Worm (Caenorhabditis elegans) whole organism, late embryonic: Measurements from ENCODE around the gene F53B3.5.

Source experiments
- C08G9.2 ChIP-seq: sonication (generic microtip); optimal IDR thresholded peaks from 2 replicates; lab custom pipeline; 2016; ENCODE audit warnings: mild to moderate bottlenecking, missing genetic modification characterization, moderate library complexity, missing compliant biosample characterization
- C38D4.7 ChIP-seq: fragments of 200-800 bp; sonication (Bioruptor generic); optimal IDR thresholded peaks from 2 replicates; lab custom pipeline; 2018; ENCODE audit warnings: mild to moderate bottlenecking, missing genetic modification characterization, moderate library complexity, missing compliant biosample characterization
- F13H6.1 ChIP-seq: sonication (generic microtip); optimal IDR thresholded peaks from 2 replicates; lab custom pipeline; 2016; ENCODE audit warnings: missing genetic modification characterization, missing compliant biosample characterization
- K02D7.2 ChIP-seq: sonication (generic microtip); optimal IDR thresholded peaks from 2 replicates; lab custom pipeline; 2017; ENCODE audit warnings: mild to moderate bottlenecking, missing genetic modification characterization, missing compliant biosample characterization
- K09A11.1 ChIP-seq: sonication (generic microtip); optimal IDR thresholded peaks from 2 replicates; lab custom pipeline; 2017; ENCODE audit warnings: antibody characterized with exemption, mild to moderate bottlenecking, missing genetic modification characterization, missing compliant biosample characterization; ENCODE audit not compliant: insufficient read depth
- T23F11.4 ChIP-seq: fragments of 200-800 bp; sonication (Bioruptor generic); optimal IDR thresholded peaks from 2 replicates; lab custom pipeline; 2018; ENCODE audit warnings: mild to moderate bottlenecking, missing genetic modification characterization, missing compliant biosample characterization
- Y22D7AL.16 ChIP-seq: sonication (generic microtip); optimal IDR thresholded peaks from 2 replicates; lab custom pipeline; 2016; ENCODE audit warnings: missing genetic modification characterization, missing compliant biosample characterization
- ahr-1 ChIP-seq: sonication (generic microtip); optimal IDR thresholded peaks from 2 replicates; lab custom pipeline; 2016; ENCODE audit warnings: missing genetic modification characterization, missing compliant biosample characterization
- ama-1 ChIP-seq: fragments of 150-350 bp; optimal IDR thresholded peaks from 2 replicates; lab custom pipeline; 2014
- ceh-14 ChIP-seq: sonication (generic microtip); optimal IDR thresholded peaks from 2 replicates; lab custom pipeline; 2016; ENCODE audit warnings: missing genotype, missing genetic modification characterization, missing compliant biosample characterization
- ceh-18 ChIP-seq: sonication (generic microtip); optimal IDR thresholded peaks from 2 replicates; lab custom pipeline; 2016; ENCODE audit warnings: missing genetic modification characterization, missing compliant biosample characterization
- ceh-2 ChIP-seq: sonication (generic microtip); optimal IDR thresholded peaks from 2 replicates; lab custom pipeline; 2016; ENCODE audit warnings: missing genotype, missing genetic modification characterization, missing compliant biosample characterization
- ceh-22 ChIP-seq: sonication (generic microtip); optimal IDR thresholded peaks from 2 replicates; lab custom pipeline; 2017; ENCODE audit warnings: missing biosample characterization, missing genetic modification characterization
- ceh-24 ChIP-seq: sonication (generic microtip); optimal IDR thresholded peaks from 2 replicates; lab custom pipeline; 2016; ENCODE audit warnings: mild to moderate bottlenecking, missing genetic modification characterization, missing compliant biosample characterization
- ceh-30 ChIP-seq: fragments of 150-350 bp; optimal IDR thresholded peaks from 2 replicates; lab custom pipeline; 2014; ENCODE audit warnings: missing biosample characterization, missing genetic modification characterization
- ceh-31 ChIP-seq: sonication (generic microtip); optimal IDR thresholded peaks from 2 replicates; lab custom pipeline; 2016; ENCODE audit warnings: missing genetic modification characterization, missing compliant biosample characterization
- ceh-34 ChIP-seq: sonication (generic microtip); optimal IDR thresholded peaks from 2 replicates; lab custom pipeline; 2016; ENCODE audit warnings: mild to moderate bottlenecking, missing genetic modification characterization, missing compliant biosample characterization
- ceh-45 ChIP-seq: fragments of 200-800 bp; sonication (Bioruptor generic); IDR thresholded peaks from 2 replicates; pipeline ENCODE4 v1.3.6; 2022; ENCODE audit warnings: missing genetic modification reagents, missing genetic modification characterization, missing compliant biosample characterization
- ceh-48 ChIP-seq: sonication (generic microtip); optimal IDR thresholded peaks from 2 replicates; lab custom pipeline; 2016; ENCODE audit warnings: missing genetic modification characterization, inconsistent platforms, missing compliant biosample characterization
- ceh-6 ChIP-seq: fragments of 200-800 bp; sonication (Bioruptor generic); optimal IDR thresholded peaks from 2 replicates; lab custom pipeline; 2018; ENCODE audit warnings: mild to moderate bottlenecking, missing genetic modification characterization, missing compliant biosample characterization
- ceh-9 ChIP-seq: sonication (generic microtip); optimal IDR thresholded peaks from 2 replicates; lab custom pipeline; 2016; ENCODE audit warnings: mild to moderate bottlenecking, missing genetic modification characterization, inconsistent platforms, missing compliant biosample characterization
- dmd-4 ChIP-seq: sonication (generic microtip); optimal IDR thresholded peaks from 2 replicates; lab custom pipeline; 2016; ENCODE audit warnings: borderline replicate concordance, missing genetic modification characterization, missing compliant biosample characterization
- dve-1 ChIP-seq: sonication (generic microtip); optimal IDR thresholded peaks from 2 replicates; lab custom pipeline; 2017; ENCODE audit warnings: antibody characterized with exemption, mild to moderate bottlenecking, missing genetic modification characterization, missing compliant biosample characterization
- elt-2 ChIP-seq: sonication (generic microtip); optimal IDR thresholded peaks from 2 replicates; lab custom pipeline; 2016; ENCODE audit warnings: missing genetic modification reagents, missing genetic modification characterization, missing compliant biosample characterization
- elt-4 ChIP-seq: sonication (generic microtip); optimal IDR thresholded peaks from 2 replicates; lab custom pipeline; 2016; ENCODE audit warnings: missing genetic modification characterization, missing compliant biosample characterization
- fax-1 ChIP-seq: sonication (generic microtip); optimal IDR thresholded peaks from 2 replicates; lab custom pipeline; 2016; ENCODE audit warnings: missing genotype, missing genetic modification characterization, missing compliant biosample characterization
- fkh-10 ChIP-seq: fragments of 150-350 bp; optimal IDR thresholded peaks from 2 replicates; lab custom pipeline; 2014; ENCODE audit warnings: missing biosample characterization, missing genetic modification reagents, missing genetic modification characterization
- fkh-6 ChIP-seq: sonication (generic microtip); optimal IDR thresholded peaks from 2 replicates; lab custom pipeline; 2016; ENCODE audit warnings: missing genetic modification characterization, missing compliant biosample characterization
- gmeb-2 ChIP-seq: sonication (generic microtip); optimal IDR thresholded peaks from 2 replicates; lab custom pipeline; 2016; ENCODE audit warnings: missing genetic modification characterization, inconsistent platforms, missing compliant biosample characterization
- hlh-13 ChIP-seq: fragments of 200-800 bp; sonication (Bioruptor generic); optimal IDR thresholded peaks from 2 replicates; lab custom pipeline; 2018; ENCODE audit warnings: mild to moderate bottlenecking, missing genetic modification characterization, missing compliant biosample characterization
- hlh-6 ChIP-seq: sonication (generic microtip); optimal IDR thresholded peaks from 2 replicates; lab custom pipeline; 2016; ENCODE audit warnings: missing genotype, missing genetic modification characterization, missing compliant biosample characterization
- hlh-8 ChIP-seq: sonication (generic microtip); optimal IDR thresholded peaks from 2 replicates; lab custom pipeline; 2016; ENCODE audit warnings: missing genotype, missing genetic modification characterization, missing compliant biosample characterization
- lim-6 ChIP-seq: sonication (generic microtip); optimal IDR thresholded peaks from 2 replicates; lab custom pipeline; 2016; ENCODE audit warnings: missing genetic modification characterization, missing compliant biosample characterization
- lin-11 ChIP-seq: fragments of 200-800 bp; sonication (Bioruptor generic); optimal IDR thresholded peaks from 2 replicates; lab custom pipeline; 2018; ENCODE audit warnings: mild to moderate bottlenecking, missing genetic modification characterization, missing compliant biosample characterization
- mec-3 ChIP-seq: sonication (generic microtip); optimal IDR thresholded peaks from 2 replicates; lab custom pipeline; 2016; ENCODE audit warnings: borderline replicate concordance, missing genetic modification characterization, missing compliant biosample characterization
- nfya-1 ChIP-seq: sonication (generic microtip); optimal IDR thresholded peaks from 2 replicates; lab custom pipeline; 2017; ENCODE audit warnings: missing genetic modification characterization, mild to moderate bottlenecking, missing compliant biosample characterization, antibody characterized with exemption, moderate library complexity
- nhr-11 ChIP-seq: fragments of 150-350 bp; optimal IDR thresholded peaks from 2 replicates; lab custom pipeline; 2014; ENCODE audit warnings: missing biosample characterization, missing genetic modification characterization
- pag-3 ChIP-seq: sonication (generic microtip); optimal IDR thresholded peaks from 2 replicates; lab custom pipeline; 2016; ENCODE audit warnings: missing compliant biosample characterization, missing genetic modification characterization, borderline replicate concordance
- pax-1 ChIP-seq: fragments of 150-350 bp; optimal IDR thresholded peaks from 2 replicates; lab custom pipeline; 2014; ENCODE audit warnings: missing biosample characterization, missing genetic modification characterization
- pha-2 ChIP-seq: sonication (generic microtip); optimal IDR thresholded peaks from 2 replicates; lab custom pipeline; 2017; ENCODE audit warnings: mild to moderate bottlenecking, missing genetic modification characterization, missing compliant biosample characterization
- pqm-1 ChIP-seq: sonication (generic microtip); optimal IDR thresholded peaks from 2 replicates; lab custom pipeline; 2016; ENCODE audit warnings: missing genetic modification characterization, missing compliant biosample characterization
- ref-2 ChIP-seq: sonication (generic microtip); optimal IDR thresholded peaks from 2 replicates; lab custom pipeline; 2016; ENCODE audit warnings: missing genetic modification characterization, missing compliant biosample characterization
- rnt-1 ChIP-seq: sonication (generic microtip); optimal IDR thresholded peaks from 2 replicates; lab custom pipeline; 2016; ENCODE audit warnings: missing genetic modification characterization, missing compliant biosample characterization
- sdc-2 ChIP-seq: sonication (generic microtip); optimal IDR thresholded peaks from 2 replicates; lab custom pipeline; 2016; ENCODE audit warnings: missing genotype, missing genetic modification characterization, missing compliant biosample characterization
- sox-2 ChIP-seq: fragments of 200-800 bp; sonication (Bioruptor generic); IDR thresholded peaks from 2 replicates; pipeline ENCODE4 v1.3.6; 2022; ENCODE audit warnings: missing genetic modification reagents, missing genetic modification characterization, missing compliant biosample characterization
- sox-4 ChIP-seq: sonication (generic microtip); optimal IDR thresholded peaks from 2 replicates; lab custom pipeline; 2017; ENCODE audit warnings: mild to moderate bottlenecking, missing genetic modification characterization, inconsistent platforms, missing compliant biosample characterization
- syd-9 ChIP-seq: sonication (generic microtip); optimal IDR thresholded peaks from 2 replicates; lab custom pipeline; 2016; ENCODE audit warnings: mild to moderate bottlenecking, missing genetic modification characterization, moderate library complexity, missing compliant biosample characterization
- tbx-2 ChIP-seq: sonication (generic microtip); optimal IDR thresholded peaks from 2 replicates; lab custom pipeline; 2016; ENCODE audit warnings: missing genetic modification characterization, missing compliant biosample characterization
- unc-3 ChIP-seq, 2 experiments: fragments of 200-800 bp in 1 of 2; sonication (Bioruptor generic) in 1 of 2; sonication (generic microtip) in 1 of 2; conservative IDR thresholded peaks in 1 of 2; optimal IDR thresholded peaks in 1 of 2; 2 replicates each; pipeline versions ENCODE4 v1.3.6 to Lab custom; 2016 to 2022; ENCODE audit warnings: missing compliant biosample characterization in 2 of 2, missing genetic modification characterization in 2 of 2, missing genetic modification reagents in 1 of 2
- unc-55 ChIP-seq: sonication (generic microtip); optimal IDR thresholded peaks from 2 replicates; lab custom pipeline; 2017; ENCODE audit warnings: missing biosample characterization, missing genetic modification reagents, missing genetic modification characterization
- unc-86 ChIP-seq: sonication (generic microtip); optimal IDR thresholded peaks from 2 replicates; lab custom pipeline; 2016; ENCODE audit warnings: missing genetic modification characterization, missing compliant biosample characterization
- zip-5 ChIP-seq: sonication (generic microtip); optimal IDR thresholded peaks from 2 replicates; lab custom pipeline; 2016; ENCODE audit warnings: missing genetic modification characterization, missing compliant biosample characterization
- ztf-16 ChIP-seq: sonication (generic microtip); optimal IDR thresholded peaks from 2 replicates; lab custom pipeline; 2017; ENCODE audit warnings: missing genetic modification characterization, missing compliant biosample characterization

F53B3.5 gene

DNA sequence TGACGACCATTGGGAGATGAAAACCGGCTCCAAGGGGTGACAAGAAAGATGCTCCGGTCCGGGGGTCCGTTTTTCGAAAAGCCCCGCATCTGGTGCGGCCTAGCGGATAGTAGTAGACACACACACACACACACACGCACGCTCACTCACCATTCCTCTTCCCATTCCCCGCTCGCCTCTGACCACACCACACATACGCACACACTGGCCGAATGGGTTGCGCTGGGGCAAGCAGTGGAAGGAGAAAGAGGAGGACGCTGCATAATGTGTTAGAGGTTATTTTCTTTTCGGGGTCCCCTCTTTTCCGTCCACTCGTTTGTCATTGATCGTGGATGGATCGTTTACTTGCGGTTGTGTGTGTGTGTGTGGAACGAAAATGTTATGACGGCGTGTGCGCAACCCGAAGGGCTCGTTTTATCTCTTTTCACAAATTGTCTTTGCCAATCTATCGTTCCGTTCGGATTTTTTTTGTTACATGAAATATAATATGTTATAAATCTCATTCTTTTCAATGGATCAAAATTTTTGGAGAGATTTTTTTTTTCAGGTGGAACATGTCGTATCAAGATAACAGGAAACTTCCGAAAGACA is 6.0 kb upstream of the F53B3.5 start, which contains the start of gene vang-1:
TSS of gene vang-1 (plus strand) at position 541 of the 591 bp plus-strand sequence.
- no peak for TF ChIP-seq C38D4.7
- TF ChIP-seq elt-4 (tag; lab: Kevin White, UChicago) = no peak
- no peak for TF ChIP-seq ceh-45 (GFP tag; lab: Robert Waterston, UW)
- TF ChIP-seq ceh-31 (tag; lab: Kevin White, UChicago) = peak; percentile 67
- TF ChIP-seq unc-86 (tag; lab: Kevin White, UChicago) = no peak
- TF ChIP-seq ama-1 = no peak
- TF ChIP-seq ceh-48 = no peak
- no peak for TF ChIP-seq unc-55 (GFP tag; lab: Kevin White, UChicago)
- peak; percentile 32 for TF ChIP-seq ceh-9 (tag; lab: Kevin White, UChicago)
- peak; percentile 31 for TF ChIP-seq hlh-8 (tag; lab: Kevin White, UChicago)
- no peak for TF ChIP-seq K09A11.1 (tag; lab: Kevin White, UChicago)
- peak; percentile 63 for TF ChIP-seq syd-9 (tag; lab: Kevin White, UChicago)
- TF ChIP-seq lin-11 (tag; lab: Kevin White, UChicago) = no peak
- TF ChIP-seq T23F11.4 (GFP tag; lab: Kevin White, UChicago) = peak; percentile 25
- no peak for TF ChIP-seq Y22D7AL.16 (tag; lab: Kevin White, UChicago)
- no peak for TF ChIP-seq ahr-1 (tag; lab: Kevin White, UChicago)
- TF ChIP-seq ceh-22 (tag; lab: Kevin White, UChicago) = no peak
- TF ChIP-seq ceh-30 (tag; lab: Kevin White, UChicago) = no peak
- TF ChIP-seq ceh-18 = peak; percentile 36
- peak; percentile 47 for TF ChIP-seq fkh-6 (tag; lab: Kevin White, UChicago)
- TF ChIP-seq hlh-6 = peak; percentile 39
- TF ChIP-seq pha-2 (tag; lab: Kevin White, UChicago) = no peak
- TF ChIP-seq ztf-16 = peak; percentile 3
- no peak for TF ChIP-seq fax-1 (tag; lab: Kevin White, UChicago)
- no peak for TF ChIP-seq gmeb-2 (tag; lab: Kevin White, UChicago)
- TF ChIP-seq ceh-14 (tag; lab: Kevin White, UChicago) = peak; percentile 56
- peak; percentile 92 for TF ChIP-seq rnt-1 (tag; lab: Kevin White, UChicago)
- no peak for TF ChIP-seq nhr-11 (tag; lab: Kevin White, UChicago)
- peak; percentile 77 for TF ChIP-seq ref-2 (tag; lab: Kevin White, UChicago)
- peak; percentile 70 for TF ChIP-seq sdc-2 (tag; lab: Kevin White, UChicago)
- no peak for TF ChIP-seq mec-3
- TF ChIP-seq F13H6.1 (tag; lab: Kevin White, UChicago) = peak; percentile 0
- peak; percentile 53 for TF ChIP-seq sox-4 (tag; lab: Kevin White, UChicago)
- TF ChIP-seq ceh-34 (tag; lab: Kevin White, UChicago) = peak; percentile 58
- TF ChIP-seq ceh-6 (GFP tag; lab: Kevin White, UChicago) = peak; percentile 57
- peak; percentile 65 for TF ChIP-seq nfya-1
- peak; percentile 25 for TF ChIP-seq ceh-2 (tag; lab: Kevin White, UChicago)
- no peak for TF ChIP-seq pax-1 (tag; lab: Kevin White, UChicago)
- peak; percentile 53 for TF ChIP-seq C08G9.2 (tag; lab: Kevin White, UChicago)
- TF ChIP-seq elt-2 = peak; percentile 16
- no peak for TF ChIP-seq dmd-4 (tag; lab: Kevin White, UChicago)
- TF ChIP-seq sox-2 (GFP tag; lab: Robert Waterston, UW) = no peak
- TF ChIP-seq lim-6 (tag; lab: Kevin White, UChicago) = no peak
- TF ChIP-seq ceh-24 (tag; lab: Kevin White, UChicago) = no peak
- no peak for TF ChIP-seq zip-5 (tag; lab: Kevin White, UChicago)
- TF ChIP-seq pag-3 (tag; lab: Kevin White, UChicago) = no peak
- TF ChIP-seq fkh-10 (GFP tag; lab: Kevin White, UChicago) = no peak
- no peak for TF ChIP-seq hlh-13
- no peak for TF ChIP-seq pqm-1 (tag; lab: Kevin White, UChicago)
- no peak for TF ChIP-seq K02D7.2 (tag; lab: Kevin White, UChicago)
- no peak for TF ChIP-seq unc-3 (GFP tag; conservative IDR thresholded peaks at IDR 0.05; lab: Robert Waterston, UW)
- TF ChIP-seq unc-3 (tag; optimal IDR thresholded peaks at IDR 0.05; lab: Kevin White, UChicago) = no peak
- TF ChIP-seq dve-1 (tag; lab: Kevin White, UChicago) = no peak
- peak; percentile 74 for TF ChIP-seq tbx-2 (tag; lab: Kevin White, UChicago)
